Worm (Caenorhabditis elegans): ENCODE measurements around the gene mrp-1.

Gene mrp-1

ce11 chrX:529386-529785, 58.3 kb downstream of the mrp-1 start:
- TF ChIP-seq unc-62 (GFP tag; optimal IDR thresholded peaks at IDR 0.05), result no peak

ce11 chrX:528761-529160, 58.9 kb downstream of the mrp-1 start:
- no peak for TF ChIP-seq unc-62 (GFP tag; optimal IDR thresholded peaks at IDR 0.05)

ce11 chrX:527663-528062, 60.0 kb downstream of the mrp-1 start:
- TF ChIP-seq unc-62 (GFP tag; optimal IDR thresholded peaks at IDR 0.05), result no peak

All from whole organism, dauer.